Fruit fly (Drosophila melanogaster) whole organism, adult: ENCODE measurements around the gene Peritrophin-15a.

Source experiments
- CG12768 ChIP-seq: fragments of 200-800 bp; sonication (Bioruptor generic); optimal IDR thresholded peaks from 2 replicates; lab custom pipeline; 2017; ENCODE audit warnings: missing biosample characterization, missing genetic modification characterization, mild to moderate bottlenecking, moderate library complexity, missing genetic modification reagents
- CG14711 ChIP-seq: fragments of 200-800 bp; sonication (Bioruptor generic); optimal IDR thresholded peaks from 2 replicates; lab custom pipeline; 2018; ENCODE audit warnings: missing biosample characterization, mild to moderate bottlenecking, missing genetic modification characterization, moderate library complexity
- CG7045 ChIP-seq: fragments of 200-800 bp; sonication (Bioruptor generic); optimal IDR thresholded peaks from 2 replicates; lab custom pipeline; 2017; ENCODE audit warnings: missing biosample characterization, mild to moderate bottlenecking, missing genetic modification characterization
- Hr96 ChIP-seq: fragments of 200-800 bp; sonication (Bioruptor generic); optimal IDR thresholded peaks from 2 replicates; lab custom pipeline; 2016; ENCODE audit warnings: missing biosample characterization, missing genetic modification characterization
- kay ChIP-seq: fragments of 200-800 bp; sonication (Bioruptor generic); peaks from one replicate; lab custom pipeline; 2016; ENCODE audit warnings: missing biosample characterization, missing genetic modification characterization, borderline replicate concordance
- ovo ChIP-seq: fragments of 200-800 bp; sonication (Bioruptor generic); optimal IDR thresholded peaks from 2 replicates; lab custom pipeline; 2016; ENCODE audit warnings: missing biosample characterization, missing genetic modification characterization
- pad ChIP-seq: fragments of 200-800 bp; sonication (Bioruptor generic); optimal IDR thresholded peaks from 3 replicates; lab custom pipeline; 2017; ENCODE audit warnings: missing biosample characterization, missing genetic modification characterization, mild to moderate bottlenecking, moderate library complexity, missing genetic modification reagents

DNA sequence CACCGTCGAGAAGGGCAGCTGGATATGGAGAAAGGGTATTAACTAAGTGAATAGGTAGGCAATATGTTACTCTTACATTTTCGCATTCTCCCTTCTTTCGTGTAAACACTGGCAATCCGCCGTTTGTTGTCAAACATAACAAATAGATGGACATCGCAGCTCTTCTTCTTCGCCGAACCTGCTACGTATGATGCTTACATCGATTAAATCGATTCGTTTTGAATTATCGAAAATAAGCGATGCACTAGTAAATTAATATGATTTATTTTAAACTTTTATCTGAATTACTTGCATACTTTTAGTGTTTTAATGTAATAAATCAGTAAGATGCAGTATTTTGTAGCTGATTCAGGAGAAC lies 7.0 kb upstream of the Peritrophin-15a start, which contains the start of gene fy:
- TF ChIP-seq CG14711 (tag; lab: Kevin White, UChicago) = no peak
- TF ChIP-seq kay (GFP tag; lab: Kevin White, UChicago) = no peak
- TF ChIP-seq CG12768 = no peak
- TF ChIP-seq Hr96 (GFP tag; lab: Kevin White, UChicago) = no peak
- TF ChIP-seq CG7045 (GFP tag; lab: Kevin White, UChicago) = no peak
- no peak for TF ChIP-seq pad (GFP tag; lab: Kevin White, UChicago)
- TF ChIP-seq ovo (GFP tag; lab: Kevin White, UChicago) = no peak
